Worm (Caenorhabditis elegans) whole organism, L4 larva: ENCODE results near the gene nca-2.

Experiments used
- F37D6.2 ChIP-seq: sonication (generic microtip); optimal IDR thresholded peaks from 2 replicates; lab custom pipeline; 2016; ENCODE audit warnings: mild to moderate bottlenecking, missing genetic modification characterization, missing compliant biosample characterization
- T26A8.4 ChIP-seq: fragments of 200-800 bp; sonication (Bioruptor generic); IDR thresholded peaks from 2 replicates; pipeline ENCODE4 v1.3.6; 2022; ENCODE audit warnings: missing genetic modification characterization, missing compliant biosample characterization
- lim-7 ChIP-seq: fragments of 200-800 bp; sonication (Bioruptor generic); IDR thresholded peaks from 2 replicates; pipeline ENCODE4 v1.3.6; 2022; ENCODE audit warnings: missing genetic modification characterization, missing compliant biosample characterization
- ztf-11 ChIP-seq: fragments of 150-350 bp; optimal IDR thresholded peaks from 2 replicates; lab custom pipeline; 2014; ENCODE audit warnings: missing biosample characterization, missing genetic modification characterization

DNA sequence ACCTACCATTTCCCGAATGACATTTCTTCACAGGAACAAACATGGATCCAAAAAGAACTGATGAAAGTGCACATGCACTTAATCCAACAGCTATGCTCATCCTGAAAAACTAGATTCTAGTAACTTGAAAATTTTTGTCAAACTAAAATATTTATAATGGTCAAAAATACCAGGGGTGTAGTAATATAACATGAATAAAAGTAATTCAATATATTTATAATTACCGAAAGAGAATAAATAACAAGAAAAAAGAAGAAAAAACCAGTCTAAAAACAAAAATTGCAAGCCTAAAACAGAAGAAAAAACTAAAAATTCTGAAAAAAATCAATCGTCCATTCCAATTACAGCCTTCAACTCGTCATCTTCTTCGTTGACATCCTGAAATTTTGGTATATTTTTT is 39.2 kb downstream of the nca-2 start, which contains the start of gene R144.6:
- TF ChIP-seq F37D6.2, result no peak
- no peak for TF ChIP-seq lim-7 (GFP tag; lab: Robert Waterston, UW)
- TF ChIP-seq ztf-11 (tag; lab: Kevin White, UChicago), result no peak
- TF ChIP-seq T26A8.4 (GFP tag; lab: Robert Waterston, UW), result no peak
